Fruit fly (Drosophila melanogaster) whole organism, embryonic: ENCODE results near the gene CG6527.

ENCODE experiments used
- C15 ChIP-seq: fragments of 200-800 bp; sonication (Bioruptor generic); IDR thresholded peaks from 3 replicates; pipeline ENCODE4 v1.3.6; 2022; ENCODE audit warnings: missing biosample characterization, missing genetic modification characterization
- CG10209 ChIP-seq: fragments of 200-800 bp; sonication (Bioruptor generic); optimal IDR thresholded peaks from 3 replicates; lab custom pipeline; 2017; ENCODE audit warnings: missing biosample characterization, mild to moderate bottlenecking, missing genetic modification characterization, missing genetic modification reagents
- CG1024 ChIP-seq: fragments of 200-800 bp; sonication (Bioruptor generic); IDR thresholded peaks from 2 replicates; pipeline ENCODE4 v1.3.6; 2022; ENCODE audit warnings: missing biosample characterization, missing genetic modification characterization
- CG10565 ChIP-seq: fragments of 200-800 bp; sonication (Bioruptor generic); optimal IDR thresholded peaks from 3 replicates; lab custom pipeline; 2016; ENCODE audit warnings: missing biosample characterization, mild to moderate bottlenecking, missing genetic modification characterization
- CG11560 ChIP-seq: fragments of 200-800 bp; sonication (Bioruptor generic); IDR thresholded peaks from 3 replicates; pipeline ENCODE4 v1.3.6; 2022; ENCODE audit warnings: missing biosample characterization, missing genetic modification characterization
- CG12219 ChIP-seq: fragments of 200-800 bp; sonication (Bioruptor generic); optimal IDR thresholded peaks from 3 replicates; lab custom pipeline; 2018; ENCODE audit warnings: missing biosample characterization, mild to moderate bottlenecking, missing genetic modification characterization
- CG12659 ChIP-seq: fragments of 200-800 bp; sonication (Bioruptor generic); optimal IDR thresholded peaks from 3 replicates; lab custom pipeline; 2017; ENCODE audit warnings: mild to moderate bottlenecking, missing biosample characterization, missing genetic modification reagents, missing genetic modification characterization
- CG14441 ChIP-seq: fragments of 200-800 bp; sonication (Bioruptor generic); IDR thresholded peaks from 2 replicates; pipeline ENCODE4 v1.3.6; 2022; ENCODE audit warnings: missing biosample characterization, missing genetic modification characterization
- CG14667 ChIP-seq: fragments of 200-800 bp; sonication (Bioruptor generic); IDR thresholded peaks from 2 replicates; pipeline ENCODE4 v1.3.6; 2022; ENCODE audit warnings: missing biosample characterization, missing genetic modification characterization
- CG14860 ChIP-seq: fragments of 200-800 bp; sonication (Bioruptor generic); IDR thresholded peaks from 3 replicates; pipeline ENCODE4 v1.3.6; 2022; ENCODE audit warnings: missing biosample characterization, missing genetic modification characterization; ENCODE audit not compliant: partially characterized antibody
- CG1647 ChIP-seq: fragments of 200-800 bp; sonication (Bioruptor generic); optimal IDR thresholded peaks from 3 replicates; lab custom pipeline; 2016; ENCODE audit warnings: missing biosample characterization, missing genetic modification characterization
- CG17359 ChIP-seq: fragments of 200-800 bp; sonication (Bioruptor generic); optimal IDR thresholded peaks from 3 replicates; lab custom pipeline; 2018; ENCODE audit warnings: missing biosample characterization, mild to moderate bottlenecking, missing genetic modification characterization, moderate library complexity
- CG17912 ChIP-seq: fragments of 200-800 bp; sonication (Bioruptor generic); optimal IDR thresholded peaks from 2 replicates; lab custom pipeline; 2018; ENCODE audit warnings: missing biosample characterization, mild to moderate bottlenecking, missing genetic modification characterization
- CG30403 ChIP-seq: fragments of 200-800 bp; sonication (Bioruptor generic); optimal IDR thresholded peaks from 3 replicates; lab custom pipeline; 2016; ENCODE audit warnings: missing biosample characterization, missing genetic modification characterization
- CG31441 ChIP-seq: fragments of 200-800 bp; sonication (Bioruptor generic); IDR thresholded peaks from 2 replicates; pipeline ENCODE4 v1.3.6; 2022; ENCODE audit warnings: missing biosample characterization, missing genetic modification characterization
- CG32772 ChIP-seq: fragments of 200-800 bp; sonication (Bioruptor generic); IDR thresholded peaks from 2 replicates; pipeline ENCODE4 v1.3.6; 2022; ENCODE audit warnings: missing biosample characterization, missing genetic modification characterization
- CG3838 ChIP-seq: fragments of 200-800 bp; sonication (Bioruptor generic); optimal IDR thresholded peaks from 3 replicates; lab custom pipeline; 2016; ENCODE audit warnings: missing biosample characterization, missing genetic modification characterization
- CG5953 ChIP-seq: fragments of 200-800 bp; sonication (Bioruptor generic); IDR thresholded peaks from 2 replicates; pipeline ENCODE4 v1.3.6; 2022; ENCODE audit warnings: missing biosample characterization, missing genetic modification characterization
- CG6765 ChIP-seq: fragments of 200-800 bp; sonication (Bioruptor generic); optimal IDR thresholded peaks from 3 replicates; lab custom pipeline; 2017; ENCODE audit warnings: missing biosample characterization, mild to moderate bottlenecking, missing genetic modification characterization
- CG7357 ChIP-seq: fragments of 200-800 bp; sonication (Bioruptor generic); IDR thresholded peaks from 3 replicates; pipeline ENCODE4 v1.3.6; 2022; ENCODE audit warnings: missing biosample characterization, missing genetic modification characterization
- CoRest ChIP-seq: fragments of 200-800 bp; sonication (Bioruptor generic); optimal IDR thresholded peaks from 3 replicates; lab custom pipeline; 2018; ENCODE audit warnings: missing biosample characterization, mild to moderate bottlenecking, missing genetic modification characterization, moderate library complexity
- Dfd ChIP-seq, 2 experiments: fragments of >200 bp; optimal IDR thresholded peaks; 2 replicates each; lab custom pipeline; 2017; ENCODE audit warnings: missing biosample characterization in 2 of 2, missing genetic modification characterization in 2 of 2
- Dp ChIP-seq: fragments of 200-800 bp; sonication (Bioruptor generic); optimal IDR thresholded peaks from 2 replicates; lab custom pipeline; 2018; ENCODE audit warnings: missing biosample characterization, mild to moderate bottlenecking, missing genetic modification characterization, moderate library complexity
- Gug ChIP-seq: fragments of 200-800 bp; sonication (Bioruptor generic); IDR thresholded peaks from 4 replicates; pipeline ENCODE4 v1.3.6; 2022; ENCODE audit warnings: missing biosample characterization, missing genetic modification characterization
- HLH3B ChIP-seq: fragments of 200-800 bp; sonication (Bioruptor generic); IDR thresholded peaks from 2 replicates; pipeline ENCODE4 v1.3.6; 2022; ENCODE audit warnings: missing biosample characterization, missing genetic modification characterization
- HLH4C ChIP-seq: fragments of 200-800 bp; sonication (Bioruptor generic); IDR thresholded peaks from 3 replicates; pipeline ENCODE4 v1.3.6; 2022; ENCODE audit warnings: missing biosample characterization, missing genetic modification characterization; ENCODE audit not compliant: partially characterized antibody
- Hmr ChIP-seq: fragments of 200-800 bp; sonication (Bioruptor generic); optimal IDR thresholded peaks from 3 replicates; lab custom pipeline; 2017; ENCODE audit warnings: mild to moderate bottlenecking, missing biosample characterization, missing genetic modification reagents, missing genetic modification characterization
- Nf-YA ChIP-seq: fragments of 200-800 bp; sonication (Bioruptor generic); IDR thresholded peaks from 2 replicates; pipeline ENCODE4 v1.3.6; 2022; ENCODE audit warnings: missing biosample characterization, missing genetic modification characterization
- Nf-YB ChIP-seq: fragments of 200-800 bp; sonication (Bioruptor generic); optimal IDR thresholded peaks from 3 replicates; lab custom pipeline; 2019; ENCODE audit warnings: missing biosample characterization, mild to moderate bottlenecking, missing genetic modification characterization, moderate library complexity
- Ptx1 ChIP-seq: fragments of 200-800 bp; sonication (Bioruptor generic); IDR thresholded peaks from 2 replicates; pipeline ENCODE4 v1.3.6; 2022; ENCODE audit warnings: missing biosample characterization, missing genetic modification characterization
- Side ChIP-seq: fragments of 200-800 bp; sonication (Bioruptor generic); optimal IDR thresholded peaks from 2 replicates; lab custom pipeline; 2016; ENCODE audit warnings: missing biosample characterization, missing genetic modification characterization
- Stat92E ChIP-seq, 3 experiments: fragments of >200 bp in 2 of 3; fragments of 200-800 bp in 1 of 3; sonication (Bioruptor generic) in 1 of 3; optimal IDR thresholded peaks; 2 replicates each; lab custom pipeline; 2017 to 2019; ENCODE audit warnings: missing biosample characterization in 3 of 3, missing genetic modification characterization in 3 of 3, mild to moderate bottlenecking in 1 of 3, moderate library complexity in 1 of 3
- Tbp ChIP-seq: fragments of >200 bp; optimal IDR thresholded peaks from 2 replicates; lab custom pipeline; 2018; ENCODE audit warnings: missing biosample characterization, missing genetic modification characterization
- Trl ChIP-seq, 3 experiments: fragments of >200 bp in 2 of 3; fragments of 200-800 bp in 1 of 3; sonication (Bioruptor generic) in 1 of 3; optimal IDR thresholded peaks; 2 replicates in 1 of 3; 3 replicates in 2 of 3; lab custom pipeline; 2016 to 2017; ENCODE audit warnings: missing biosample characterization in 1 of 3, missing genetic modification characterization in 1 of 3
- br ChIP-seq: fragments of >200 bp; optimal IDR thresholded peaks from 2 replicates; lab custom pipeline; 2017
- caup ChIP-seq: fragments of 200-800 bp; sonication (Bioruptor generic); optimal IDR thresholded peaks from 3 replicates; lab custom pipeline; 2017; ENCODE audit warnings: missing biosample characterization, mild to moderate bottlenecking, missing genetic modification characterization, moderate library complexity; ENCODE audit not compliant: severe bottlenecking
- chif ChIP-seq, 2 experiments: fragments of 200-800 bp; sonication (Bioruptor generic); optimal IDR thresholded peaks; 3 replicates each; lab custom pipeline; 2016; ENCODE audit warnings: missing biosample characterization in 2 of 2, missing genetic modification characterization in 2 of 2
- chn ChIP-seq: fragments of 200-800 bp; sonication (Bioruptor generic); optimal IDR thresholded peaks from 2 replicates; lab custom pipeline; 2016; ENCODE audit warnings: missing biosample characterization, missing genetic modification characterization
- crp ChIP-seq, 2 experiments: fragments of 200-800 bp; sonication (Bioruptor generic); optimal IDR thresholded peaks; 2 replicates in 1 of 2; 3 replicates in 1 of 2; lab custom pipeline; 2017; ENCODE audit warnings: missing biosample characterization in 2 of 2, missing genetic modification characterization in 2 of 2, mild to moderate bottlenecking in 1 of 2, moderate library complexity in 1 of 2
- cwo ChIP-seq: fragments of 200-800 bp; sonication (Bioruptor generic); optimal IDR thresholded peaks from 3 replicates; lab custom pipeline; 2017; ENCODE audit warnings: missing biosample characterization, missing genetic modification characterization, mild to moderate bottlenecking, moderate library complexity, missing genetic modification reagents
- fd102C ChIP-seq: fragments of 200-800 bp; sonication (Bioruptor generic); optimal IDR thresholded peaks from 2 replicates; lab custom pipeline; 2018; ENCODE audit warnings: missing biosample characterization, mild to moderate bottlenecking, missing genetic modification characterization, moderate library complexity
- gsb-n ChIP-seq: fragments of 200-800 bp; sonication (Bioruptor generic); optimal IDR thresholded peaks from 3 replicates; lab custom pipeline; 2018; ENCODE audit warnings: missing biosample characterization, mild to moderate bottlenecking, missing genetic modification characterization
- lab ChIP-seq: fragments of 200-800 bp; sonication (Bioruptor generic); optimal IDR thresholded peaks from 3 replicates; lab custom pipeline; 2017; ENCODE audit warnings: missing biosample characterization, missing genetic modification characterization, mild to moderate bottlenecking, moderate library complexity, missing genetic modification reagents
- salm ChIP-seq: fragments of 200-800 bp; sonication (Bioruptor generic); optimal IDR thresholded peaks from 2 replicates; lab custom pipeline; 2018; ENCODE audit warnings: missing biosample characterization, mild to moderate bottlenecking, missing genetic modification characterization
- sc ChIP-seq, 3 experiments: fragments of >200 bp in 2 of 3; fragments of 200-800 bp in 1 of 3; sonication (Bioruptor generic) in 1 of 3; optimal IDR thresholded peaks; 2 replicates in 2 of 3; 3 replicates in 1 of 3; lab custom pipeline; 2017; ENCODE audit warnings: mild to moderate bottlenecking in 1 of 3, missing biosample characterization in 1 of 3, missing genetic modification characterization in 1 of 3, missing genetic modification reagents in 1 of 3
- schlank ChIP-seq: fragments of 200-800 bp; sonication (Bioruptor generic); optimal IDR thresholded peaks from 2 replicates; lab custom pipeline; 2018; ENCODE audit warnings: missing biosample characterization, mild to moderate bottlenecking, missing genetic modification characterization
- sr ChIP-seq: fragments of 200-800 bp; sonication (Bioruptor generic); IDR thresholded peaks from 3 replicates; pipeline ENCODE4 v1.3.6; 2022; ENCODE audit warnings: missing biosample characterization, missing genetic modification characterization
- tin ChIP-seq: fragments of 200-800 bp; sonication (Bioruptor generic); optimal IDR thresholded peaks from 3 replicates; lab custom pipeline; 2016; ENCODE audit warnings: missing biosample characterization, missing genetic modification characterization
- toy ChIP-seq: fragments of 200-800 bp; sonication (Bioruptor generic); IDR thresholded peaks from 2 replicates; pipeline ENCODE4 v1.3.6; 2022; ENCODE audit warnings: missing biosample characterization, missing genetic modification characterization

Gene CG6527

DNA sequence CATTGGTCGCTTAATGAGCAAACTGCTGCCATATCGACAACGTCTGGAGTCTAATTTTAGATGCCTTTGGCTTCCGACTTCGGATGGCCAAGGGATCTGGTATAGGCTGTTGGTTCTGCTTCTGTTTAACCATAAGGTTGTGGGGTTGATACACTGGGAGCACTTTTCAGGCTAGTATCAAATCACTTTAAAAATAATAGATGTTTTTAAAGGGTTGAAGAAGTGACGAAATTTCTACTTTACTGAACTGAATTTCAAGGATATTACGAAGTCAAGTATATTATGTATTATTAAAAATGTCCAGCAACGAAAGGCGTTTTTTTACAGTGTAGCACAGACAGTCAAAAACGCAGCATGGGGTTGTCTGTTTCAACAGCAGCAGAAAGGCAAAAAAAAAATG is 4.4 kb downstream of the CG6527 start (continued):
- TF ChIP-seq Dfd (GFP tag; optimal IDR thresholded peaks at IDR 0.05; lab: Kevin White, UChicago), result no peak
- TF ChIP-seq CG12659 (GFP tag; lab: Kevin White, UChicago), result peak; percentile 60
- peak; percentile 70 for TF ChIP-seq Nf-YA (GFP tag; lab: Robert Waterston, UW)
- TF ChIP-seq CG31441 (GFP tag; lab: Robert Waterston, UW), result peak; percentile 88
- no peak for TF ChIP-seq C15
- peak; percentile 91 for TF ChIP-seq gsb-n (tag; lab: Kevin White, UChicago)
- peak; percentile 69 for TF ChIP-seq CG5953 (GFP tag; lab: Robert Waterston, UW)
- peak; percentile 70 to 90 for TF ChIP-seq chif (GFP tag; optimal IDR thresholded peaks at IDR 0.05; lab: Kevin White, UChicago)
- TF ChIP-seq schlank (tag; lab: Kevin White, UChicago), result no peak
- TF ChIP-seq Dp, result no peak
- peak; percentile 63; the same call in 3 of the 4 replicates for TF ChIP-seq Gug (GFP tag; lab: Robert Waterston, UW)
- TF ChIP-seq HLH4C (GFP tag; lab: Robert Waterston, UW), result no peak
- no peak for TF ChIP-seq Tbp (GFP tag; lab: Kevin White, UChicago)
- TF ChIP-seq toy, result no peak
- TF ChIP-seq Ptx1 (GFP tag; lab: Robert Waterston, UW), result peak; percentile 79
- TF ChIP-seq Stat92E (GFP tag; optimal IDR thresholded peaks at IDR 0.05; lab: Kevin White, UChicago), result peak in 1 of 3 experiments; percentile 75
- TF ChIP-seq tin (GFP tag; lab: Kevin White, UChicago), result peak; percentile 89
- TF ChIP-seq CG14667 (GFP tag; lab: Robert Waterston, UW), result peak; percentile 71; the same call in 1 of the 2 replicates
- no peak for TF ChIP-seq Trl (optimal IDR thresholded peaks at IDR 0.05; lab: Kevin White, UChicago)
- TF ChIP-seq Trl (GFP tag; optimal IDR thresholded peaks at IDR 0.05; lab: Kevin White, UChicago), result peak; percentile 75
- peak; percentile 87 for TF ChIP-seq chn
- peak; percentile 77 for TF ChIP-seq CG14441
- TF ChIP-seq Hmr (GFP tag; lab: Kevin White, UChicago), result peak; percentile 71
- TF ChIP-seq CG6765 (GFP tag; lab: Kevin White, UChicago), result peak; percentile 39
- peak; percentile 81 for TF ChIP-seq CG10209
- TF ChIP-seq CG17912 (GFP tag; lab: Kevin White, UChicago), result no peak
- TF ChIP-seq lab (GFP tag; lab: Kevin White, UChicago), result peak; percentile 90
- TF ChIP-seq CG32772 (GFP tag; lab: Robert Waterston, UW), result peak; percentile 87
- peak; percentile 56 for TF ChIP-seq Nf-YB
- peak; percentile 78 for TF ChIP-seq caup (GFP tag; lab: Kevin White, UChicago)
- peak; percentile 84 for TF ChIP-seq CG17359 (tag; lab: Kevin White, UChicago)
- peak; percentile 80 for TF ChIP-seq CG12219 (GFP tag; lab: Kevin White, UChicago)
- TF ChIP-seq Side (GFP tag; lab: Kevin White, UChicago), result peak; percentile 84
- TF ChIP-seq br, result no peak
- TF ChIP-seq CG30403 (GFP tag; lab: Kevin White, UChicago), result peak; percentile 82
- no peak; the same call in 2 of the 3 replicates for TF ChIP-seq CG11560
- no peak for TF ChIP-seq sr (GFP tag; lab: Robert Waterston, UW)
- peak; percentile 82 for TF ChIP-seq HLH3B (GFP tag; lab: Robert Waterston, UW)
- peak; percentile 85 for TF ChIP-seq CoRest (tag; lab: Kevin White, UChicago)
- peak; percentile 80 for TF ChIP-seq fd102C (GFP tag; lab: Kevin White, UChicago)
- peak in 1 of 2 experiments; percentile 18 for TF ChIP-seq crp (GFP tag; optimal IDR thresholded peaks at IDR 0.05; lab: Kevin White, UChicago)
- no peak for TF ChIP-seq CG14860
- peak; percentile 63 for TF ChIP-seq salm (tag; lab: Kevin White, UChicago)
- TF ChIP-seq CG10565 (GFP tag; lab: Kevin White, UChicago), result peak; percentile 59
- TF ChIP-seq CG7357 (GFP tag; lab: Robert Waterston, UW), result peak; percentile 72; the same call in 2 of the 3 replicates
- TF ChIP-seq cwo (GFP tag; lab: Kevin White, UChicago), result peak; percentile 73
- peak; percentile 36 for TF ChIP-seq CG3838 (GFP tag; lab: Kevin White, UChicago)
- peak; percentile 80 for TF ChIP-seq CG1024
- peak; percentile 72 for TF ChIP-seq CG1647 (GFP tag; lab: Kevin White, UChicago)
- no peak for TF ChIP-seq sc (optimal IDR thresholded peaks at IDR 0.05; lab: Kevin White, UChicago)
- TF ChIP-seq sc (GFP tag; optimal IDR thresholded peaks at IDR 0.05; lab: Kevin White, UChicago), result peak; percentile 74
